Fruit fly (Drosophila melanogaster): ENCODE data around the gene Obp18a.

Obp18a gene

dm6 chrX:19154998-19155397 is 19.3 kb upstream of the Obp18a start (continued):
- TF ChIP-seq zen (tag; optimal IDR thresholded peaks at IDR 0.05) (peak; percentile 91), repo (GFP tag; optimal IDR thresholded peaks at IDR 0.05) (peak; percentile 79), CG10979 (tag; optimal IDR thresholded peaks at IDR 0.05) (peak; percentile 96), CG7745 (tag; optimal IDR thresholded peaks at IDR 0.05) (peak; percentile 77), lov (optimal IDR thresholded peaks at IDR 0.05) (no peak), lov (GFP tag; IDR thresholded peaks at IDR 0.05) (peak; percentile 92), CG18011 (GFP tag; optimal IDR thresholded peaks at IDR 0.05) (no peak), CG32772 (GFP tag; IDR thresholded peaks at IDR 0.05) (peak; percentile 87)

- TF ChIP-seq CG12104 (GFP tag; optimal IDR thresholded peaks at IDR 0.05) (no peak), Hr78 (GFP tag; optimal IDR thresholded peaks at IDR 0.05) (peak in 1 of 2 experiments; percentile 95)
Measured at dm6 chrX:19154249-19154648, 18.6 kb upstream of the Obp18a start.

DNA sequence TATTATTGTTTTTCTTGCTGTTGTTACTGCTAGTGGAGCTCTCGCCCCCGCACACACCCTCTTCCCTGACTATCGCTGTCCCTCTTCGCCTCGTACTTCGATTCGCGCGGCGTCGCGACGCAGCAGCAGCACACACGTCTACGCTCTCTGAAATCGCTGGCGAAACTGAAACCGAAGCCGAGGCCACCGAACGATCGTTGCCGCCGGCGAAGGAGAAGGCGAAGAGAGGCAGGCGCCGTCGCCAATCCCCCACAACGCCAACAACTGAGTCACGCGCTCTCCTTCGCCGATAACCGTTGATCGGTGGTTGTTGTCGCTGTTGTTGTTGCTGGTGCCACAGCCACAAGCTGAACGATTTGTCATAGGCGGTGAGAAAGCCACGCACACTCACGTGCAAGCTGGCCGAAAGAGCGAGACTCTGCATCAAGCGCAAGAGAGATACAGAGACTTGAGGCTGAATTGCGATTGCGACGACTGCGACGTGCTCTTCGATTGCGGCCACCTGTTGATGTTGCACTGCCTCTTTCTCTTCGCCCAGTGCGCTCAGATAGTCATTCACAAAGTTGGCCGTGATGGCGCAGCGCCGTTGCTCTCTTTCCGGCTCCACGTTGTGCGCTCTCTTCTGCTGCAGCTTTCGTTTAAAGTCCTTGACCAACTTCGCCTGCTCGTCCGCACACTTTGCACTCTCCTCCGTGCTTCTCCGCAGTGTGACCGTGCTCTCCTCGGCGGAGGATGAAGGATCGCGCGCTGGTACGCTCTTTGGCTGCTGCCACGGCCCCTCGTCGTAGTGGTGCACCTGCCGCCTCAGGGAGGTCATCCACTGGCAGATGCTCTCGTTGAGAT is 17.8 kb upstream of the Obp18a start:
- TF ChIP-seq CG42726 (GFP tag; IDR thresholded peaks at IDR 0.05; ENCODE audit: partially characterized antibody) (peak; percentile 63; the same call in 1 of the 2 replicates), Hsf (GFP tag; optimal IDR thresholded peaks at IDR 0.05) (no peak), abd-A (tag; optimal IDR thresholded peaks at IDR 0.05) (peak; percentile 24), fd96Cb (tag; optimal IDR thresholded peaks at IDR 0.05) (no peak), eve (GFP tag; optimal IDR thresholded peaks at IDR 0.05) (no peak), CG6683 (GFP tag; optimal IDR thresholded peaks at IDR 0.05) (no peak), Vsx1 (GFP tag; optimal IDR thresholded peaks at IDR 0.05) (no peak), CG9797 (GFP tag; optimal IDR thresholded peaks at IDR 0.05) (no peak), CG11398 (GFP tag; optimal IDR thresholded peaks at IDR 0.05) (no peak), CG3163 (GFP tag; optimal IDR thresholded peaks at IDR 0.05) (peak; percentile 98), H15 (GFP tag; IDR thresholded peaks at IDR 0.05) (no peak), HmgD (GFP tag; optimal IDR thresholded peaks at IDR 0.05) (peak; percentile 56), CG11093 (GFP tag; IDR thresholded peaks at IDR 0.05) (no peak), CG34376 (GFP tag; optimal IDR thresholded peaks at IDR 0.05) (peak; percentile 61), E2f2 (GFP tag; IDR thresholded peaks at IDR 0.05) (0 out of 2 replicates have a peak, but pooled peaks have one; percentile 13), Hr51 (GFP tag; optimal IDR thresholded peaks at IDR 0.05) (no peak), CG10543 (GFP tag; optimal IDR thresholded peaks at IDR 0.05) (peak; percentile 87), CG12155 (GFP tag; optimal IDR thresholded peaks at IDR 0.05) (no peak), Dbx (GFP tag; IDR thresholded peaks at IDR 0.05) (peak; percentile 47; the same call in 2 of the 3 replicates), cwo (GFP tag; optimal IDR thresholded peaks at IDR 0.05) (peak; percentile 91), CrebB (tag; optimal IDR thresholded peaks at IDR 0.05) (peak; percentile 18), chm (GFP tag; IDR thresholded peaks at IDR 0.05) (peak; percentile 32; the same call in 1 of the 2 replicates), emc (GFP tag; optimal IDR thresholded peaks at IDR 0.05) (no peak), Blimp-1 (GFP tag; optimal IDR thresholded peaks at IDR 0.05) (peak; percentile 23), CG13287 (GFP tag; IDR thresholded peaks at IDR 0.05; ENCODE audit: partially characterized antibody) (peak; percentile 49; the same call in 1 of the 2 replicates), her (GFP tag; optimal IDR thresholded peaks at IDR 0.05) (no peak), CG7987 (GFP tag; optimal IDR thresholded peaks at IDR 0.05) (peak; percentile 70), kah (GFP tag; optimal IDR thresholded peaks at IDR 0.05) (peak; percentile 100), CG9932 (GFP tag; IDR thresholded peaks at IDR 0.05) (no peak), ab (GFP tag; optimal IDR thresholded peaks at IDR 0.05) (no peak), kni (GFP tag; optimal IDR thresholded peaks at IDR 0.05) (peak; percentile 81), ind (GFP tag; optimal IDR thresholded peaks at IDR 0.05) (no peak), CG2678 (tag; optimal IDR thresholded peaks at IDR 0.05) (peak; percentile 5), lab (GFP tag; optimal IDR thresholded peaks at IDR 0.05) (peak; percentile 54), CG6854 (GFP tag; optimal IDR thresholded peaks at IDR 0.05) (peak; percentile 33)
